Worm (Caenorhabditis elegans) whole organism, young adult: Measurements from ENCODE around the gene T24A6.1.
"Not testable (repeated sequence)": the region's sequence is repeated elsewhere in the genome, so short reads cannot be mapped to it uniquely, and the experiment has no call there.

Experiments
- him-1 ChIP-seq: sonication (generic microtip); optimal IDR thresholded peaks from 2 replicates; lab custom pipeline; 2016; ENCODE audit warnings: missing genotype, missing genetic modification reagents, missing genetic modification characterization, missing compliant biosample characterization
- mcd-1 ChIP-seq: fragments of 200-800 bp; sonication (Bioruptor generic); IDR thresholded peaks from 2 replicates; pipeline ENCODE4 v1.3.6; 2022; ENCODE audit warnings: missing genetic modification reagents, missing genetic modification characterization, missing compliant biosample characterization
- ztf-6 ChIP-seq: fragments of 200-800 bp; sonication (Bioruptor generic); IDR thresholded peaks from 2 replicates; pipeline ENCODE4 v1.3.6; 2022; ENCODE audit warnings: missing genetic modification reagents, missing genetic modification characterization, missing compliant biosample characterization

ce11 chrV:3570695-3571094 is 11.9 kb downstream of the T24A6.1 start, which contains the start of gene F40C5.2:
- TF ChIP-seq him-1; ztf-6 (GFP tag; lab: Robert Waterston, UW); mcd-1 (GFP tag; lab: Robert Waterston, UW): not testable (repeated sequence)
